Fruit fly (Drosophila melanogaster) whole organism, embryonic: ENCODE measurements around the gene CG10560.

Experiments
- CG11560 ChIP-seq: fragments of 200-800 bp; sonication (Bioruptor generic); IDR thresholded peaks from 3 replicates; pipeline ENCODE4 v1.3.6; 2022; ENCODE audit warnings: missing biosample characterization, missing genetic modification characterization
- CG12219 ChIP-seq: fragments of 200-800 bp; sonication (Bioruptor generic); optimal IDR thresholded peaks from 3 replicates; lab custom pipeline; 2018; ENCODE audit warnings: missing biosample characterization, mild to moderate bottlenecking, missing genetic modification characterization
- CG12769 ChIP-seq: fragments of 200-800 bp; sonication (Bioruptor generic); optimal IDR thresholded peaks from 2 replicates; lab custom pipeline; 2019; ENCODE audit warnings: missing biosample characterization, mild to moderate bottlenecking, missing genetic modification characterization, moderate library complexity
- CG14710 ChIP-seq: fragments of 200-800 bp; sonication (Bioruptor generic); optimal IDR thresholded peaks from 3 replicates; lab custom pipeline; 2019; ENCODE audit warnings: missing biosample characterization, mild to moderate bottlenecking, missing genetic modification characterization, moderate library complexity
- CG15269 ChIP-seq: fragments of 200-800 bp; sonication (Bioruptor generic); optimal IDR thresholded peaks from 2 replicates; lab custom pipeline; 2018; ENCODE audit warnings: missing biosample characterization, mild to moderate bottlenecking, missing genetic modification characterization, moderate library complexity
- CG15479 ChIP-seq: fragments of 200-800 bp; sonication (Bioruptor generic); optimal IDR thresholded peaks from 3 replicates; lab custom pipeline; 2019; ENCODE audit warnings: missing biosample characterization, mild to moderate bottlenecking, missing genetic modification characterization, moderate library complexity
- CG16863 ChIP-seq: fragments of 200-800 bp; sonication (Bioruptor generic); optimal IDR thresholded peaks from 3 replicates; lab custom pipeline; 2016; ENCODE audit warnings: missing biosample characterization, missing genetic modification characterization
- CG17328 ChIP-seq: fragments of 200-800 bp; sonication (Bioruptor generic); IDR thresholded peaks from 2 replicates; pipeline ENCODE4 v1.3.6; 2022; ENCODE audit warnings: missing biosample characterization, missing genetic modification characterization
- CG17568 ChIP-seq: fragments of 200-800 bp; sonication (Bioruptor generic); optimal IDR thresholded peaks from 2 replicates; lab custom pipeline; 2018; ENCODE audit warnings: missing biosample characterization, mild to moderate bottlenecking, missing genetic modification characterization, moderate library complexity
- CG18599 ChIP-seq: fragments of 200-800 bp; sonication (Bioruptor generic); optimal IDR thresholded peaks from 3 replicates; lab custom pipeline; 2017; ENCODE audit warnings: missing biosample characterization, missing genetic modification characterization, mild to moderate bottlenecking, moderate library complexity, missing genetic modification reagents
- CG2875 ChIP-seq: fragments of 200-800 bp; sonication (Bioruptor generic); optimal IDR thresholded peaks from 2 replicates; lab custom pipeline; 2017; ENCODE audit warnings: missing biosample characterization, mild to moderate bottlenecking, missing genetic modification characterization, missing genetic modification reagents
- CG3163 ChIP-seq: fragments of 200-800 bp; sonication (Bioruptor generic); optimal IDR thresholded peaks from 3 replicates; lab custom pipeline; 2016; ENCODE audit warnings: missing biosample characterization, missing genetic modification characterization
- CG4360 ChIP-seq: fragments of 200-800 bp; sonication (Bioruptor generic); IDR thresholded peaks from 2 replicates; pipeline ENCODE4 v1.3.6; 2022; ENCODE audit warnings: missing biosample characterization, missing genetic modification characterization
- CG7372 ChIP-seq: fragments of 200-800 bp; sonication (Bioruptor generic); IDR thresholded peaks from 2 replicates; pipeline ENCODE4 v1.3.6; 2022; ENCODE audit warnings: missing biosample characterization, missing genetic modification characterization
- CG8089 ChIP-seq: fragments of 200-800 bp; sonication (Bioruptor generic); optimal IDR thresholded peaks from 3 replicates; lab custom pipeline; 2016; ENCODE audit warnings: missing biosample characterization, missing genetic modification characterization
- CG8290 ChIP-seq, 3 experiments: fragments of 200-800 bp; sonication (Bioruptor generic); optimal IDR thresholded peaks; 2 replicates each; lab custom pipeline; 2016 to 2019; ENCODE audit warnings: missing biosample characterization in 3 of 3, missing genetic modification characterization in 3 of 3, mild to moderate bottlenecking in 2 of 3, moderate library complexity in 1 of 3
- CG9215 ChIP-seq: fragments of 200-800 bp; sonication (Bioruptor generic); IDR thresholded peaks from 2 replicates; pipeline ENCODE4 v1.3.6; 2022; ENCODE audit warnings: missing biosample characterization, missing genetic modification characterization
- CG9609 ChIP-seq: fragments of 200-800 bp; sonication (Bioruptor generic); optimal IDR thresholded peaks from 3 replicates; lab custom pipeline; 2016; ENCODE audit warnings: missing biosample characterization, missing genetic modification characterization
- Ets65A ChIP-seq: fragments of 200-800 bp; sonication (Bioruptor generic); peaks from one replicate; lab custom pipeline; 2016; ENCODE audit warnings: missing biosample characterization, missing genetic modification characterization
- Hr51 ChIP-seq, 2 experiments: fragments of 200-800 bp; sonication (Bioruptor generic); optimal IDR thresholded peaks; 2 replicates in 1 of 2; 3 replicates in 1 of 2; lab custom pipeline; 2016 to 2018; ENCODE audit warnings: missing biosample characterization in 2 of 2, missing genetic modification characterization in 2 of 2, mild to moderate bottlenecking in 1 of 2, moderate library complexity in 1 of 2
- Jarid2 ChIP-seq: fragments of 200-800 bp; sonication (Bioruptor generic); optimal IDR thresholded peaks from 3 replicates; lab custom pipeline; 2017; ENCODE audit warnings: mild to moderate bottlenecking, missing biosample characterization, missing genetic modification reagents, missing genetic modification characterization
- PHDP ChIP-seq: fragments of 200-800 bp; sonication (Bioruptor generic); optimal IDR thresholded peaks from 3 replicates; lab custom pipeline; 2018; ENCODE audit warnings: missing biosample characterization, mild to moderate bottlenecking, missing genetic modification characterization, moderate library complexity
- Ptx1 ChIP-seq: fragments of 200-800 bp; sonication (Bioruptor generic); IDR thresholded peaks from 2 replicates; pipeline ENCODE4 v1.3.6; 2022; ENCODE audit warnings: missing biosample characterization, missing genetic modification characterization
- Side ChIP-seq: fragments of 200-800 bp; sonication (Bioruptor generic); optimal IDR thresholded peaks from 2 replicates; lab custom pipeline; 2016; ENCODE audit warnings: missing biosample characterization, missing genetic modification characterization
- cad ChIP-seq: fragments of >200 bp; optimal IDR thresholded peaks from 2 replicates; lab custom pipeline; 2017; ENCODE audit warnings: missing biosample characterization, missing genetic modification characterization
- chinmo ChIP-seq: fragments of 200-800 bp; sonication (Bioruptor generic); IDR thresholded peaks from 4 replicates; pipeline ENCODE4 v1.3.6; 2022; ENCODE audit warnings: missing biosample characterization, missing genetic modification characterization; ENCODE audit not compliant: partially characterized antibody
- croc ChIP-seq: fragments of 200-800 bp; sonication (Bioruptor generic); conservative IDR thresholded peaks from 3 replicates; pipeline ENCODE4 v1.3.6; 2022; ENCODE audit warnings: missing biosample characterization, missing genetic modification characterization
- dysf ChIP-seq: fragments of 200-800 bp; sonication (Bioruptor generic); IDR thresholded peaks from 3 replicates; pipeline ENCODE4 v1.3.6; 2022; ENCODE audit warnings: missing biosample characterization, missing genetic modification characterization
- emc ChIP-seq: fragments of 200-800 bp; sonication (Bioruptor generic); optimal IDR thresholded peaks from 2 replicates; lab custom pipeline; 2016; ENCODE audit warnings: missing biosample characterization, missing genetic modification characterization
- exex ChIP-seq: fragments of 200-800 bp; sonication (Bioruptor generic); optimal IDR thresholded peaks from 4 replicates; lab custom pipeline; 2018; ENCODE audit warnings: missing biosample characterization, mild to moderate bottlenecking, missing genetic modification characterization, moderate library complexity
- gcm ChIP-seq: fragments of 200-800 bp; sonication (Bioruptor generic); optimal IDR thresholded peaks from 2 replicates; lab custom pipeline; 2019; ENCODE audit warnings: missing biosample characterization, mild to moderate bottlenecking, missing genetic modification characterization, moderate library complexity
- lbe ChIP-seq: fragments of 200-800 bp; sonication (Bioruptor generic); optimal IDR thresholded peaks from 2 replicates; lab custom pipeline; 2016; ENCODE audit warnings: missing biosample characterization, mild to moderate bottlenecking, missing genetic modification characterization
- lov ChIP-seq, 2 experiments: fragments of 200-800 bp in 1 of 2; fragments of >200 bp in 1 of 2; sonication (Bioruptor generic) in 1 of 2; IDR thresholded peaks in 1 of 2; optimal IDR thresholded peaks in 1 of 2; 2 replicates in 1 of 2; 3 replicates in 1 of 2; pipeline versions ENCODE4 v1.3.6 to Lab custom; 2017 to 2022; ENCODE audit warnings: missing biosample characterization in 1 of 2, missing genetic modification characterization in 1 of 2
- mirr ChIP-seq: fragments of 200-800 bp; sonication (Bioruptor generic); optimal IDR thresholded peaks from 3 replicates; lab custom pipeline; 2018; ENCODE audit warnings: missing biosample characterization, mild to moderate bottlenecking, missing genetic modification characterization
- nerfin-1 ChIP-seq: fragments of 200-800 bp; sonication (Bioruptor generic); optimal IDR thresholded peaks from 3 replicates; lab custom pipeline; 2019; ENCODE audit warnings: missing biosample characterization, mild to moderate bottlenecking, missing genetic modification characterization, moderate library complexity
- odd ChIP-seq: fragments of 200-800 bp; sonication (Bioruptor generic); optimal IDR thresholded peaks from 2 replicates; lab custom pipeline; 2017; ENCODE audit warnings: missing biosample characterization, mild to moderate bottlenecking, missing genetic modification characterization
- otp ChIP-seq: fragments of 200-800 bp; sonication (Bioruptor generic); IDR thresholded peaks from 3 replicates; pipeline ENCODE4, ENCODE4 v1.3.6; 2022; ENCODE audit warnings: missing biosample characterization, missing genetic modification characterization
- psq ChIP-seq: fragments of 200-800 bp; sonication (Bioruptor generic); optimal IDR thresholded peaks from 2 replicates; lab custom pipeline; 2017; ENCODE audit warnings: missing biosample characterization, missing genetic modification characterization
- rib ChIP-seq: fragments of 200-800 bp; sonication (Bioruptor generic); IDR thresholded peaks from 2 replicates; pipeline ENCODE4 v1.3.6; 2022; ENCODE audit warnings: missing biosample characterization, missing genetic modification characterization
- salm ChIP-seq: fragments of 200-800 bp; sonication (Bioruptor generic); optimal IDR thresholded peaks from 2 replicates; lab custom pipeline; 2018; ENCODE audit warnings: missing biosample characterization, mild to moderate bottlenecking, missing genetic modification characterization
- slou ChIP-seq: fragments of 200-800 bp; sonication (Bioruptor generic); optimal IDR thresholded peaks from 3 replicates; lab custom pipeline; 2016; ENCODE audit warnings: missing biosample characterization, missing genetic modification characterization
- so ChIP-seq: fragments of 200-800 bp; sonication (Bioruptor generic); IDR thresholded peaks from 3 replicates; pipeline ENCODE4 v1.3.6; 2022; ENCODE audit warnings: missing biosample characterization, missing genetic modification characterization
- tin ChIP-seq: fragments of 200-800 bp; sonication (Bioruptor generic); optimal IDR thresholded peaks from 3 replicates; lab custom pipeline; 2016; ENCODE audit warnings: missing biosample characterization, missing genetic modification characterization
- toy ChIP-seq: fragments of 200-800 bp; sonication (Bioruptor generic); IDR thresholded peaks from 2 replicates; pipeline ENCODE4 v1.3.6; 2022; ENCODE audit warnings: missing biosample characterization, missing genetic modification characterization

CG10560 gene

DNA sequence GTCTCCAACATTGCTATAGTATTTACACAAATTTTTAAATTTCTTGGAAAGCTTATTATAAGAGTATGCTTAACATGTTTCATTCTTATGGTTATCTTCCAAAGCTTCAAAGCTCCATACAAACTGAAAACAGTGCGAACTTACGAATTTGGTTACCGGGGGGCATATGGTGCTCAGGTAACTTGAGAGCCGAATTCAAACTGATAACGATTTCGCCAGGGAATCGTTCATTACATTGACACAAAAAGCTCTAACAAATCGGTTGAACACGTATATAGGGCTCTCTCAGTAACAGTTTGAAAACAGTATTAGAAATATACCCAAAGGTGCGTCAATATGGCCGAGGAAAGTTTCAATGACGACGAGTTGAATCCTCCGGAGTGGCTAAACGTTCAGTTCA, 19.3 kb downstream of the CG10560 start, which contains the start of gene CG13659 (continued):
- TF ChIP-seq chinmo (GFP tag; lab: Robert Waterston, UW) (peak; percentile 57; the same call in 1 of the 4 replicates), Side (GFP tag; lab: Kevin White, UChicago) (no peak), CG14710 (no peak), gcm (GFP tag; lab: Kevin White, UChicago) (no peak), CG18599 (no peak), CG9215 (GFP tag; lab: Robert Waterston, UW) (no peak), tin (GFP tag; lab: Kevin White, UChicago) (no peak), CG12219 (GFP tag; lab: Kevin White, UChicago) (no peak), CG11560 (tag; lab: Robert Waterston, UW) (no peak), slou (no peak), Hr51 (GFP tag; optimal IDR thresholded peaks at IDR 0.05; lab: Kevin White, UChicago) (no peak), CG17328 (GFP tag; lab: Robert Waterston, UW) (no peak), CG8290 (GFP tag; optimal IDR thresholded peaks at IDR 0.05; lab: Kevin White, UChicago) (no peak), CG8290 (tag; optimal IDR thresholded peaks at IDR 0.05; lab: Kevin White, UChicago) (peak in 1 of 2 experiments; percentile 4), CG12769 (tag; lab: Kevin White, UChicago) (peak; percentile 61), lbe (GFP tag; lab: Kevin White, UChicago) (no peak), CG3163 (no peak), nerfin-1 (tag; lab: Kevin White, UChicago) (no peak), CG15269 (tag; lab: Kevin White, UChicago) (peak; percentile 41)

DNA sequence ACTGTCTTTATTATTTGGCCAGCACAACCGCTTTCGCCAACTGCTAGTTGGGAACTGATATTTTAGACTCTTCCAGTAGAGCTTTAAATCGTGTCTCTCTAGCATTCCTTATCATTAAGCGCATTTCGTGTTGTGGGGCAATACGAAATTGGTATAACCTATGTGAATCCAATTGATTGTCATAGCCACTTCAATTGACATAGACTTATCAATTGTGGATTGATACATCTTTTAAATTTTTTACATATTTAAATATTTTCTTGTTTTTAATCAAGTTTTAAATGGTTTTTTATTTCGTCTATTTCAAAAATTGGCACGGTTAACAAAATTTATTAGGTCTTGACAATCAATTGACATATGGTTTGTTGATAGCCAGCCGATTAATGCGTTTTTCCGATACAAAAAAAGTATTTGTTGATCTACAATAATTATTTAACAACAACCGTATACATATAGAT, 20.4 kb downstream of the CG10560 start, which contains the start of gene CG31288:
Gene CG31288, minus strand, starts transcription at position 51 of the 458 bp plus-strand sequence.
- TF ChIP-seq croc (GFP tag; lab: Robert Waterston, UW) (no peak), psq (GFP tag; lab: Kevin White, UChicago) (no peak), exex (tag; lab: Kevin White, UChicago) (peak; percentile 46), CG7372 (GFP tag; lab: Robert Waterston, UW) (no peak), CG17568 (GFP tag; lab: Kevin White, UChicago) (no peak), so (GFP tag; lab: Robert Waterston, UW) (no peak), Ptx1 (GFP tag; lab: Robert Waterston, UW) (no peak), otp (GFP tag; lab: Robert Waterston, UW) (no peak), CG15479 (GFP tag; lab: Kevin White, UChicago) (no peak)

DNA sequence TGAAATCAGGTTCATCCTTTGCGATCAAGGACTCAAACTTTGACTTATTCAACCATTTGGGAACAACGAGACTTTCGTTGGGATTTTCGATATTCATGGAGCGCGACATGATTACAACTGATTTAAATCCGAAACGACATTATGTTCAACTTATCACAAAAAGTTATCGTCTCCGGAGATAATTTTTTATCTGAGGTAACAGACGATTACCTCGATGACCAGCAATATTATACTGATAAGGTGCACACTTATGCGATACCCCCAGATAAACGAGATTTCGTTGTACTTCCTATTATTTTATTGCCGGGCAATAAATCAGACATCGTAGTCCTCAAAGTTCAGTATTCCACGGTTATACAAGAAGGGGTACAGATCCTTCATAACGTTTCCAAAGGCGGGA, 22.2 kb downstream of the CG10560 start, which contains the start of gene CG31097:
Gene CG31097, minus strand, starts transcription at position 101 of the 400 bp plus-strand sequence.
- TF ChIP-seq lov (optimal IDR thresholded peaks at IDR 0.05; lab: Kevin White, UChicago) (no peak), lov (GFP tag; IDR thresholded peaks at IDR 0.05; lab: Robert Waterston, UW) (no peak), PHDP (no peak), exex (tag; lab: Kevin White, UChicago) (peak; percentile 4)

DNA sequence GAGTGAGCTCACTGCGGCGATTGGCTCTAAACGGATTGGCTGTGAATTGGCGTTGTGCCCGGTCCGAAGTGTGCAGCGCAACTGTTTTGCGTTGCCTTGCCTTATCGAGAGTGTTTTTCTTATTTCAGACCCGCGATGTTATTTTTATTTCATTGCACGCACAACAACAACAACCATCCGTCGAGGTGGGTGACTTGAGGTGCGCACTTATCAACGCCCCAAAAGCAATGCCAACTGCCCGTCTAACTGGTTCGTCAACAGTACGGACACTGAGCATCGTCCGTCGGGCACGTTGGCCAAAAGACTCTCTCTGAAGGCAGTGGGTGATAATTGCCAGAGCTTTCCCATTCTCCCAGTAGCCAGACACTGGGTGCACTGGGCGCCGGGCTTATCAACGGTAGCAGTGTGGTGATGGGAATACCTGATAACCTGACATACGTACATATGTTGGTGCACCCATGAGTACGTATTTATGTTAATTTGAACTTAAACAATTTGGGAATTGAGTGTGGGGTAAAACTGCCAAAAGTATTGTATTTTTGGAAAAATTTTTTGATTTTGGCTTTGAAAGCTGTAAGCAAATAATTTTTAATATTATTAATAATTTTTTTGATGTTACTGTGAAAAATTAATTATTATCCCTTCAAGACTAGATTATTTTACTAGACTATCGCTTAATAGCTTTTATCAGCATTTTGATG, 24.4 kb downstream of the CG10560 start, which contains the start of gene CG31102:
Gene CG31102, minus strand, starts transcription at position 275 of the 701 bp plus-strand sequence.
- no peak for TF ChIP-seq CG2875
- TF ChIP-seq rib (GFP tag; lab: Robert Waterston, UW) = no peak
- TF ChIP-seq toy (GFP tag; lab: Robert Waterston, UW) = no peak
- no peak for TF ChIP-seq CG9609 (GFP tag; lab: Kevin White, UChicago)
- peak; percentile 13 for TF ChIP-seq CG18599
- TF ChIP-seq mirr = peak; percentile 28
- TF ChIP-seq salm (tag; lab: Kevin White, UChicago) = no peak
- TF ChIP-seq Ets65A = peak; percentile 58
- TF ChIP-seq dysf (GFP tag; lab: Robert Waterston, UW) = 0 out of 3 replicates have a peak, but pooled peaks have one; percentile 21
- TF ChIP-seq odd (GFP tag; lab: Kevin White, UChicago) = no peak
- no peak for TF ChIP-seq emc
- no peak for TF ChIP-seq cad
- TF ChIP-seq Jarid2 (GFP tag; lab: Kevin White, UChicago) = peak; percentile 16
- no peak for TF ChIP-seq CG8089 (GFP tag; lab: Kevin White, UChicago)
- no peak for TF ChIP-seq CG16863 (GFP tag; lab: Kevin White, UChicago)
- TF ChIP-seq CG4360 (GFP tag; lab: Robert Waterston, UW) = no peak
